Worm (Caenorhabditis elegans): ENCODE results near the gene nol-10.
"Not testable (repeated sequence)": the region's sequence is repeated elsewhere in the genome, so short reads cannot be mapped to it uniquely, and the experiment has no call there.

DNA sequence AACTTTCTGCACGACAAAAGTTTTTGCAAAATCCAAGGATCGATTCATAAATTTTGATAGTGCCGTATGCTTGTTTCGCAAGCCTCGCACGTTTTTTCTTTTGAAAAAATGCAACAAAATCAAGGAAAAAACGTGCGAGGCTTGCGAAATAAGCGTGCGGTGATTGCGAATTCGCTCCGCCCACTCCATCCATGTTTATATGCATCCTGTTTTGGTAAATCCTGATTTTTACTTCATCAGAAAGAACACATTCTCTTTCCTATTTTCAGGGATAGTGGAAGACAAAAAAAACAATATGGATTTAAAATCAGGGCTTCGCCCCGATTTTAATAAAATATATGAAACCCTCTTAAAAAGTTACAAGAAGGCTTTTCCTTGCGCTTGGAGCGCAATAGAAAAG, 16.5 kb upstream of the nol-10 start, which contains the start of gene F32E10.9:
- TF ChIP-seq him-1, W03F9.2 (tag; optimal IDR thresholded peaks at IDR 0.05): not testable (repeated sequence)

Data from whole organism, L4/young adult.